Worm (Caenorhabditis elegans) whole organism, L4 larva: ENCODE data around the gene F10C1.9.

Experiments used
- F26F4.8 ChIP-seq: fragments of 200-800 bp; sonication (Bioruptor generic); conservative IDR thresholded peaks from 2 replicates; pipeline ENCODE4 v1.3.6; 2022; ENCODE audit warnings: missing genetic modification characterization, missing compliant biosample characterization
- T20F7.1 ChIP-seq: fragments of 200-800 bp; sonication (Bioruptor generic); optimal IDR thresholded peaks from 2 replicates; lab custom pipeline; 2018; ENCODE audit warnings: mild to moderate bottlenecking, missing genetic modification characterization, missing compliant biosample characterization
- aha-1 ChIP-seq: fragments of 150-350 bp; peaks from one replicate; lab custom pipeline; 2014; ENCODE audit warnings: missing biosample characterization, missing genetic modification characterization
- daf-8 ChIP-seq: fragments of 200-800 bp; sonication (Bioruptor generic); IDR thresholded peaks from 2 replicates; pipeline ENCODE4 v1.3.6; 2022; ENCODE audit warnings: missing genetic modification characterization, missing compliant biosample characterization
- dmd-6 ChIP-seq: fragments of 200-800 bp; sonication (Bioruptor generic); IDR thresholded peaks from 2 replicates; pipeline ENCODE4 v1.3.6; 2022; ENCODE audit warnings: missing genetic modification reagents, missing genetic modification characterization, missing compliant biosample characterization
- dpl-1 ChIP-seq: fragments of 150-350 bp; optimal IDR thresholded peaks from 2 replicates; lab custom pipeline; 2014; ENCODE audit warnings: missing biosample characterization, missing genetic modification reagents, missing genetic modification characterization
- dve-1 ChIP-seq: sonication (generic microtip); optimal IDR thresholded peaks from 2 replicates; lab custom pipeline; 2017; ENCODE audit warnings: antibody characterized with exemption, mild to moderate bottlenecking, missing genetic modification characterization, missing compliant biosample characterization; ENCODE audit not compliant: insufficient read depth
- egl-27 ChIP-seq: sonication (generic microtip); optimal IDR thresholded peaks from 3 replicates; lab custom pipeline; 2017; ENCODE audit warnings: missing biosample characterization, missing genetic modification reagents, missing genetic modification characterization
- hlh-11 ChIP-seq: fragments of 200-800 bp; sonication (Bioruptor generic); optimal IDR thresholded peaks from 2 replicates; lab custom pipeline; 2018; ENCODE audit warnings: mild to moderate bottlenecking, missing genetic modification characterization, missing compliant biosample characterization
- hlh-30 ChIP-seq: sonication (generic microtip); optimal IDR thresholded peaks from 2 replicates; lab custom pipeline; 2017; ENCODE audit warnings: antibody characterized with exemption, mild to moderate bottlenecking, missing genetic modification characterization, missing compliant biosample characterization; ENCODE audit not compliant: insufficient read depth
- hmg-1.1 ChIP-seq: fragments of 200-800 bp; sonication (Bioruptor generic); IDR thresholded peaks from 2 replicates; pipeline ENCODE4 v1.3.6; 2022; ENCODE audit warnings: missing genetic modification reagents, missing genetic modification characterization, missing compliant biosample characterization
- jun-1 ChIP-seq: fragments of 150-350 bp; optimal IDR thresholded peaks from 2 replicates; lab custom pipeline; 2014; ENCODE audit warnings: missing biosample characterization, missing genetic modification reagents, missing genetic modification characterization
- lin-1 ChIP-seq: fragments of 200-800 bp; sonication (Bioruptor generic); IDR thresholded peaks from 2 replicates; pipeline ENCODE4 v1.3.6; 2022; ENCODE audit warnings: missing genetic modification reagents, missing genetic modification characterization, missing compliant biosample characterization
- lin-13 ChIP-seq: fragments of 150-350 bp; optimal IDR thresholded peaks from 2 replicates; lab custom pipeline; 2014; ENCODE audit warnings: missing biosample characterization, missing genetic modification reagents, missing genetic modification characterization
- lin-29 ChIP-seq: fragments of 200-800 bp; sonication (Bioruptor generic); IDR thresholded peaks from 2 replicates; pipeline ENCODE4 v1.3.6; 2022; ENCODE audit warnings: missing genetic modification reagents, missing genetic modification characterization, missing compliant biosample characterization
- mdl-1 ChIP-seq, 2 experiments: fragments of 150-350 bp in 1 of 2; sonication (generic microtip) in 1 of 2; optimal IDR thresholded peaks; 2 replicates each; lab custom pipeline; 2014 to 2017; ENCODE audit warnings: missing biosample characterization in 2 of 2, missing genetic modification characterization in 2 of 2
- mep-1 ChIP-seq: fragments of 150-350 bp; sonication (generic microtip); optimal IDR thresholded peaks from 3 replicates; lab custom pipeline; 2014; ENCODE audit warnings: missing biosample characterization, missing genetic modification characterization
- mes-2 ChIP-seq: sonication (generic microtip); optimal IDR thresholded peaks from 2 replicates; lab custom pipeline; 2016; ENCODE audit warnings: missing genotype, mild to moderate bottlenecking, missing genetic modification characterization, missing compliant biosample characterization; ENCODE audit not compliant: poor library complexity, severe bottlenecking
- mxl-3 ChIP-seq: fragments of 200-800 bp; sonication (Bioruptor generic); optimal IDR thresholded peaks from 2 replicates; lab custom pipeline; 2018; ENCODE audit warnings: mild to moderate bottlenecking, missing genetic modification characterization, missing compliant biosample characterization
- nhr-11 ChIP-seq: fragments of 150-350 bp; optimal IDR thresholded peaks from 2 replicates; lab custom pipeline; 2014; ENCODE audit warnings: missing biosample characterization, missing genetic modification characterization
- nhr-28 ChIP-seq: fragments of 150-350 bp; optimal IDR thresholded peaks from 2 replicates; lab custom pipeline; 2014; ENCODE audit warnings: missing biosample characterization, missing genetic modification characterization
- nhr-41 ChIP-seq: fragments of 200-800 bp; sonication (Bioruptor generic); IDR thresholded peaks from 2 replicates; pipeline ENCODE4 v1.3.6; 2022; ENCODE audit warnings: missing genetic modification reagents, missing genetic modification characterization, missing compliant biosample characterization
- nhr-6 ChIP-seq: fragments of 150-350 bp; optimal IDR thresholded peaks from 2 replicates; lab custom pipeline; 2014; ENCODE audit warnings: missing biosample characterization, missing genetic modification characterization
- nhr-77 ChIP-seq: fragments of 150-350 bp; optimal IDR thresholded peaks from 2 replicates; lab custom pipeline; 2014; ENCODE audit warnings: missing biosample characterization, missing genetic modification characterization
- pha-4 ChIP-seq, 2 experiments: fragments of 150-350 bp in 1 of 2; fragments of 200-800 bp in 1 of 2; sonication (Bioruptor generic) in 1 of 2; IDR thresholded peaks in 1 of 2; optimal IDR thresholded peaks in 1 of 2; 2 replicates each; pipeline versions ENCODE4 v1.3.6 to Lab custom; 2014 to 2022; ENCODE audit warnings: missing genetic modification characterization in 2 of 2, missing genetic modification reagents in 2 of 2, missing biosample characterization in 1 of 2, missing compliant biosample characterization in 1 of 2
- pqm-1 ChIP-seq: sonication (generic microtip); optimal IDR thresholded peaks from 2 replicates; lab custom pipeline; 2017; ENCODE audit warnings: missing biosample characterization, missing genetic modification characterization
- set-16 ChIP-seq: fragments of 200-800 bp; sonication (Bioruptor generic); IDR thresholded peaks from 2 replicates; pipeline ENCODE4 v1.3.6; 2022; ENCODE audit warnings: missing genetic modification reagents, missing genetic modification characterization, missing compliant biosample characterization
- unc-62 ChIP-seq, 3 experiments: fragments of 150-350 bp in 1 of 3; sonication (generic microtip); optimal IDR thresholded peaks in 2 of 3; peaks in 1 of 3; 1 replicate in 1 of 3; 2 replicates in 2 of 3; lab custom pipeline; 2014 to 2017; ENCODE audit warnings: missing biosample characterization in 3 of 3, missing genetic modification characterization in 3 of 3, missing genetic modification reagents in 3 of 3, missing genotype in 1 of 3
- zfp-2 ChIP-seq: sonication (generic microtip); optimal IDR thresholded peaks from 2 replicates; lab custom pipeline; 2016; ENCODE audit warnings: mild to moderate bottlenecking, missing genetic modification characterization, missing compliant biosample characterization
- zfp-3 ChIP-seq: fragments of 200-800 bp; sonication (Bioruptor generic); conservative IDR thresholded peaks from 2 replicates; pipeline ENCODE4 v1.3.6; 2022; ENCODE audit warnings: missing genetic modification reagents, missing genetic modification characterization, missing compliant biosample characterization
- zip-11 ChIP-seq: fragments of 200-800 bp; sonication (Bioruptor generic); IDR thresholded peaks from 2 replicates; pipeline ENCODE4 v1.3.6; 2022; ENCODE audit warnings: missing genetic modification characterization, missing compliant biosample characterization

F10C1.9 gene

DNA sequence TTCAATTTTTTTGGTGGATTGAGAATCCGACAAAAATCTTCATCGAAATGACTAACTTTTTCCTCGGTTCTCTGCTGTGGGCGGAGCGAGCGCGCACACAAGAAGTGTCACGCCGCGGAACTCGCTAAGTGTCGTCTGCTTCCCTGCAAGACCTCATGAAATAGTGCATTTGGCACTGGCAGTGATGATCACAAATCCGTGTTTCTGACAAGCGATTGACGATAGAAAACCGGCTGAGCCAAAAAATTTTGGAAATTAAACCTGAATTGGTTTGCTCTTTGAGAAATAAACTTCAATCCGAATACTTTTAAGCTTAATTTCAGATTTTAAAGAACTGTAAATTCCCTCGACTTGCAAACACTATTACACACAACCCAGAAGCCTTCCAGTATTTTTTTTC, 43.6 kb downstream of the F10C1.9 start (continued):
- TF ChIP-seq hmg-1.1 (GFP tag; lab: Robert Waterston, UW): peak; percentile 44; the same call in 1 of the 2 replicates
- no peak for TF ChIP-seq zfp-3 (GFP tag; lab: Robert Waterston, UW)
- no peak for TF ChIP-seq nhr-41 (GFP tag; lab: Robert Waterston, UW)
- peak in 1 of 2 experiments; percentile 59 for TF ChIP-seq unc-62 (GFP tag; optimal IDR thresholded peaks at IDR 0.05 in 1 of 2; lab: Kevin White, UChicago)
- TF ChIP-seq unc-62 (tag; optimal IDR thresholded peaks at IDR 0.05; lab: Kevin White, UChicago): no peak
- peak; percentile 59 to 75 for TF ChIP-seq mdl-1 (tag; optimal IDR thresholded peaks at IDR 0.05; lab: Kevin White, UChicago)
- no peak for TF ChIP-seq pqm-1 (tag; lab: Kevin White, UChicago)
- peak; percentile 31 for TF ChIP-seq dpl-1 (GFP tag; lab: Kevin White, UChicago)
- TF ChIP-seq, all 104 proteins: peak for 37

DNA sequence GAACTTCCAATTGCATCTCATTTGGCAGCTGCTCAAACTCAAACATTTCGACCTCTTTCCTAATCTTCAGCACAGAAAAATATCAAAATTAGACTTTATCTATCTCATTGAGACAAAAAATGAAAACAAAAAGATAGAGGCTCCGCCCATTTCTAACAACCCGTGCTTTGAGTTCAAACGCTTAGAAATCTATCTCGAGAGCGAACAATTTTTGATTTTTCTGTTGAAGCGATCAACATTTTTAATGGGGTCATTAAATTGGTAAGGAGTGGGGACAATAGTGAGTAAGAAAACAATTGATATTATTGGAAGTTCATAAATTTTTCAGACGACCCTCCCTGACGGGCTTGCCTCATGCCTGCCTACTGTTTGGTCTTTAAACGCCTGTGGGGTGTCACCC, 46.2 kb downstream of the F10C1.9 start, which contains the start of the genes C25H3.10 and C25H3.1:
TSS of gene C25H3.10 (minus strand) at position 101 of the 400 bp plus-strand sequence.
TSS of gene C25H3.1 (plus strand) at position 203 of the 400 bp plus-strand sequence.
- TF ChIP-seq nhr-28 (peak; percentile 12), zfp-3 (GFP tag; lab: Robert Waterston, UW) (no peak), hlh-30 (tag; lab: Kevin White, UChicago) (peak; percentile 19)

DNA sequence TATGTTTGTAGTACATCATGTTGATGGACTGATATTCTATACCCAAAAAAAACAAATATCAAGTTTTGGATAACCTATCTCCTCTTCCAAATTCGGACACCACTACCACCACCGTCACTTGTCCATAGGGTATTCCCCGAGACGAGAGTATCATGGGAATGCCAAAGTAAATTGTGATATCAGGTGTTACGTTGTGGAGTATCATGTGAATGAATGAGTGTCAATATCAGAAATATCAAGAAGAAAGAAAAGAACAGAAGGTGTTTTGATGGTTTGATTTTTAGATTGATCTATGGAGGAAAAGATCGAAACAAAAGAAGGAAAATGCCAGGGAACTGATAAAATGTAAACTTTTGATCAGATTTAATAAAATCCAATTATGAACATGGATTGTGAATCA, 46.8 kb downstream of the F10C1.9 start:
- TF ChIP-seq zip-11 (GFP tag; lab: Robert Waterston, UW) (no peak), pha-4 (GFP tag; IDR thresholded peaks at IDR 0.05; lab: Robert Waterston, UW) (no peak), pha-4 (tag; optimal IDR thresholded peaks at IDR 0.05; lab: Kevin White, UChicago) (no peak), dmd-6 (GFP tag; lab: Robert Waterston, UW) (peak; percentile 78), hlh-11 (tag; lab: Kevin White, UChicago) (peak; percentile 51), jun-1 (tag; lab: Kevin White, UChicago) (no peak), nhr-77 (tag; lab: Kevin White, UChicago) (peak; percentile 21), hlh-30 (tag; lab: Kevin White, UChicago) (peak; percentile 90), nhr-6 (tag; lab: Kevin White, UChicago) (peak; percentile 30), aha-1 (tag; lab: Kevin White, UChicago) (peak; percentile 80), T20F7.1 (no peak), mes-2 (no peak), lin-1 (GFP tag; lab: Robert Waterston, UW) (no peak), mdl-1 (tag; optimal IDR thresholded peaks at IDR 0.05; lab: Kevin White, UChicago) (peak in 1 of 2 experiments; percentile 50), mep-1 (tag; lab: Kevin White, UChicago) (peak; percentile 7), dve-1 (tag; lab: Kevin White, UChicago) (peak; percentile 52), nhr-11 (tag; lab: Kevin White, UChicago) (peak; percentile 47), mxl-3 (GFP tag; lab: Kevin White, UChicago) (peak; percentile 31), lin-29 (no peak), nhr-28 (peak; percentile 70)

DNA sequence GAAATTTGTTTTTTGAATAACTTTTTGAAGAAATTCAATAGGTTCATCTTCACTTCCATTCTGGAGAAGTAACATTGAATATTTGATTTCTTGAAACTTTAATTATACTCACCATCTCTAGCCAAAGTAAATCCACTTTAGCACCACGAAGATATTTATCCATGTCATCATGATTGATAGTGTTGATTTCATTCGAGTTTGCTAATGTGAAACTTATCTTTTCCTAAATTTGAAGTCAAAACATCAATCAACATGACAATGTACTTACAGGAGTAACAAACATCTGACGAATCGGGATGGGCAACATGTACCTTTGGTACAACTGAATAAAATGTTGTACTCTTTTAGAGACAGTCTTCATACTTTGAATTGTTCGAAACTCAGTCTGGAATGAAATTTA, 47.7 kb downstream of the F10C1.9 start:
- TF ChIP-seq aha-1 (tag; lab: Kevin White, UChicago) (peak; percentile 56), F26F4.8 (GFP tag; lab: Robert Waterston, UW) (no peak), egl-27 (tag; lab: Kevin White, UChicago) (no peak), daf-8 (GFP tag; lab: Robert Waterston, UW) (no peak), unc-62 (GFP tag; optimal IDR thresholded peaks at IDR 0.05 in 1 of 2; lab: Kevin White, UChicago) (peak in 1 of 2 experiments; percentile 62), unc-62 (tag; optimal IDR thresholded peaks at IDR 0.05; lab: Kevin White, UChicago) (no peak), nhr-77 (tag; lab: Kevin White, UChicago) (no peak), zfp-2 (tag; lab: Kevin White, UChicago) (no peak), lin-13 (no peak)

DNA sequence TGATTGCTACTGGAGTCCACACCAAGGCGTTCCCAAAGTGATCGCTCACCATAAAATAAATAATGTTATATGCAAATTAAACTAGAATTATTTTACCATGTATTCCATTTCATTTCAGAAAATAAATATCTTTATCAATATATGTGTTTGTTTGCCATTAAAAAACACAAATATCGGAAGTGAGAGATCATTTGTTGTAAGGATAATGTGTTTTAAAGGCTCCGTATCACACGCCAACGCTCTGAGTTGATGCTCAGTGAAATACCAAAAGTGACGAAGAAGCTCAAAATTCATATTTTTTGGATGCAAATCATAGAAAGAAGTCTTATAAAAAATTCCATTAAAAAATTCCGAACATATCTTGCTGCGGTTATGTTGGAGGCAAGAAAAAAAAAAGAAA, 48.9 kb downstream of the F10C1.9 start:
- no peak for TF ChIP-seq set-16 (GFP tag; lab: Robert Waterston, UW)
- TF ChIP-seq unc-62 (GFP tag; optimal IDR thresholded peaks at IDR 0.05 in 1 of 2; lab: Kevin White, UChicago): peak in 1 of 2 experiments; percentile 91
- no peak for TF ChIP-seq unc-62 (tag; optimal IDR thresholded peaks at IDR 0.05; lab: Kevin White, UChicago)
